Fruit fly (Drosophila melanogaster) whole organism, embryonic: ENCODE data around the gene Nf-YA.

Experiments used
- Ada2b ChIP-seq: fragments of 200-800 bp; sonication (Bioruptor generic); IDR thresholded peaks from 2 replicates; pipeline ENCODE4 v1.3.6; 2022; ENCODE audit warnings: missing biosample characterization, missing genetic modification characterization
- Atf3 ChIP-seq: fragments of 200-800 bp; sonication (Bioruptor generic); optimal IDR thresholded peaks from 3 replicates; lab custom pipeline; 2016; ENCODE audit warnings: missing biosample characterization, missing genetic modification characterization
- Awh ChIP-seq: fragments of 200-800 bp; sonication (Bioruptor generic); IDR thresholded peaks from 2 replicates; pipeline ENCODE4, ENCODE4 v1.3.6; 2022; ENCODE audit warnings: missing biosample characterization, missing genetic modification characterization
- CG10147 ChIP-seq: fragments of 200-800 bp; sonication (Bioruptor generic); optimal IDR thresholded peaks from 2 replicates; lab custom pipeline; 2019; ENCODE audit warnings: missing biosample characterization, mild to moderate bottlenecking, missing genetic modification characterization, moderate library complexity
- CG10274 ChIP-seq: fragments of 200-800 bp; sonication (Bioruptor generic); optimal IDR thresholded peaks from 3 replicates; lab custom pipeline; 2017; ENCODE audit warnings: missing biosample characterization, mild to moderate bottlenecking, missing genetic modification characterization
- CG11247 ChIP-seq: fragments of 200-800 bp; sonication (Bioruptor generic); IDR thresholded peaks from 2 replicates; pipeline ENCODE4 v1.3.6; 2022; ENCODE audit warnings: missing biosample characterization, missing genetic modification characterization
- CG12155 ChIP-seq: fragments of 200-800 bp; sonication (Bioruptor generic); optimal IDR thresholded peaks from 3 replicates; lab custom pipeline; 2016; ENCODE audit warnings: missing biosample characterization, missing genetic modification characterization
- CG15011 ChIP-seq: fragments of 200-800 bp; sonication (Bioruptor generic); optimal IDR thresholded peaks from 3 replicates; lab custom pipeline; 2018; ENCODE audit warnings: missing biosample characterization, mild to moderate bottlenecking, missing genetic modification characterization
- CG1602 ChIP-seq: fragments of 200-800 bp; sonication (Bioruptor generic); optimal IDR thresholded peaks from 3 replicates; lab custom pipeline; 2016; ENCODE audit warnings: missing biosample characterization, missing genetic modification characterization
- CG1647 ChIP-seq: fragments of 200-800 bp; sonication (Bioruptor generic); optimal IDR thresholded peaks from 3 replicates; lab custom pipeline; 2016; ENCODE audit warnings: missing biosample characterization, missing genetic modification characterization
- CG16815 ChIP-seq: fragments of 200-800 bp; sonication (Bioruptor generic); optimal IDR thresholded peaks from 3 replicates; lab custom pipeline; 2017; ENCODE audit warnings: missing biosample characterization, mild to moderate bottlenecking, missing genetic modification characterization
- CG1792 ChIP-seq: fragments of 200-800 bp; sonication (Bioruptor generic); optimal IDR thresholded peaks from 2 replicates; lab custom pipeline; 2016; ENCODE audit warnings: missing biosample characterization, missing genetic modification characterization
- CG18619 ChIP-seq: fragments of 200-800 bp; sonication (Bioruptor generic); optimal IDR thresholded peaks from 3 replicates; lab custom pipeline; 2017; ENCODE audit warnings: missing biosample characterization, mild to moderate bottlenecking, missing genetic modification characterization
- CG30431 ChIP-seq: fragments of 200-800 bp; sonication (Bioruptor generic); optimal IDR thresholded peaks from 2 replicates; lab custom pipeline; 2017; ENCODE audit warnings: missing biosample characterization, missing genetic modification characterization
- CG32532 ChIP-seq: fragments of 200-800 bp; sonication (Bioruptor generic); IDR thresholded peaks from 2 replicates; pipeline ENCODE4 v1.3.6; 2022; ENCODE audit warnings: missing biosample characterization, missing genetic modification characterization
- CG32772 ChIP-seq: fragments of 200-800 bp; sonication (Bioruptor generic); IDR thresholded peaks from 2 replicates; pipeline ENCODE4 v1.3.6; 2022; ENCODE audit warnings: missing biosample characterization, missing genetic modification characterization
- CG34422 ChIP-seq: fragments of 200-800 bp; sonication (Bioruptor generic); IDR thresholded peaks from 3 replicates; pipeline ENCODE4 v1.3.6; 2022; ENCODE audit warnings: missing biosample characterization, missing genetic modification characterization
- CG4404 ChIP-seq: fragments of 200-800 bp; sonication (Bioruptor generic); IDR thresholded peaks from 2 replicates; pipeline ENCODE4 v1.3.6; 2022; ENCODE audit warnings: missing biosample characterization, missing genetic modification characterization
- CG4424 ChIP-seq: fragments of 200-800 bp; sonication (Bioruptor generic); optimal IDR thresholded peaks from 3 replicates; lab custom pipeline; 2016; ENCODE audit warnings: missing biosample characterization, missing genetic modification characterization
- CG4617 ChIP-seq: fragments of 200-800 bp; sonication (Bioruptor generic); optimal IDR thresholded peaks from 3 replicates; lab custom pipeline; 2016; ENCODE audit warnings: missing biosample characterization, missing genetic modification characterization, borderline replicate concordance
- CG6254 ChIP-seq: fragments of 200-800 bp; sonication (Bioruptor generic); optimal IDR thresholded peaks from 3 replicates; lab custom pipeline; 2017; ENCODE audit warnings: mild to moderate bottlenecking, missing biosample characterization, missing genetic modification reagents, missing genetic modification characterization
- CG6689 ChIP-seq: fragments of 200-800 bp; sonication (Bioruptor generic); IDR thresholded peaks from 2 replicates; pipeline ENCODE4 v1.3.6; 2022; ENCODE audit warnings: missing biosample characterization, missing genetic modification characterization
- CG6765 ChIP-seq: fragments of 200-800 bp; sonication (Bioruptor generic); optimal IDR thresholded peaks from 3 replicates; lab custom pipeline; 2017; ENCODE audit warnings: missing biosample characterization, mild to moderate bottlenecking, missing genetic modification characterization
- CG8290 ChIP-seq, 3 experiments: fragments of 200-800 bp; sonication (Bioruptor generic); optimal IDR thresholded peaks; 2 replicates each; lab custom pipeline; 2016 to 2019; ENCODE audit warnings: missing biosample characterization in 3 of 3, missing genetic modification characterization in 3 of 3, mild to moderate bottlenecking in 2 of 3, moderate library complexity in 1 of 3
- CG8478 ChIP-seq: fragments of >200 bp; optimal IDR thresholded peaks from 2 replicates; lab custom pipeline; 2018
- D19A ChIP-seq: fragments of 200-800 bp; optimal IDR thresholded peaks from 3 replicates; lab custom pipeline; 2019; ENCODE audit warnings: missing biosample characterization, mild to moderate bottlenecking, missing genetic modification characterization, moderate library complexity
- D19B ChIP-seq: fragments of 200-800 bp; sonication (Bioruptor generic); optimal IDR thresholded peaks from 2 replicates; lab custom pipeline; 2017; ENCODE audit warnings: missing biosample characterization, mild to moderate bottlenecking, missing genetic modification characterization
- Deaf1 ChIP-seq: fragments of 200-800 bp; optimal IDR thresholded peaks from 3 replicates; lab custom pipeline; 2019; ENCODE audit warnings: missing biosample characterization, mild to moderate bottlenecking, missing genetic modification characterization, moderate library complexity
- Dll ChIP-seq: fragments of 200-800 bp; sonication (Bioruptor generic); IDR thresholded peaks from 4 replicates; pipeline ENCODE4 v1.3.6; 2022; ENCODE audit warnings: missing biosample characterization, missing genetic modification characterization; ENCODE audit not compliant: partially characterized antibody
- Dp ChIP-seq: fragments of 200-800 bp; sonication (Bioruptor generic); optimal IDR thresholded peaks from 2 replicates; lab custom pipeline; 2018; ENCODE audit warnings: missing biosample characterization, mild to moderate bottlenecking, missing genetic modification characterization, moderate library complexity
- Mrtf ChIP-seq: fragments of 200-800 bp; sonication (Bioruptor generic); IDR thresholded peaks from 3 replicates; pipeline ENCODE4 v1.3.6; 2022; ENCODE audit warnings: missing biosample characterization, missing genetic modification characterization
- Nf-YC ChIP-seq: fragments of 200-800 bp; optimal IDR thresholded peaks from 3 replicates; lab custom pipeline; 2019; ENCODE audit warnings: missing biosample characterization, mild to moderate bottlenecking, missing genetic modification characterization, moderate library complexity
- Ptx1 ChIP-seq: fragments of 200-800 bp; sonication (Bioruptor generic); IDR thresholded peaks from 2 replicates; pipeline ENCODE4 v1.3.6; 2022; ENCODE audit warnings: missing biosample characterization, missing genetic modification characterization
- ac ChIP-seq: fragments of 200-800 bp; sonication (Bioruptor generic); optimal IDR thresholded peaks from 3 replicates; lab custom pipeline; 2017; ENCODE audit warnings: missing biosample characterization, mild to moderate bottlenecking, missing genetic modification characterization
- az2 ChIP-seq: fragments of 200-800 bp; sonication (Bioruptor generic); optimal IDR thresholded peaks from 3 replicates; lab custom pipeline; 2016; ENCODE audit warnings: missing biosample characterization, missing genetic modification characterization
- chm ChIP-seq: fragments of 200-800 bp; sonication (Bioruptor generic); IDR thresholded peaks from 2 replicates; pipeline ENCODE4 v1.3.6; 2022; ENCODE audit warnings: missing biosample characterization, missing genetic modification characterization
- corto ChIP-seq: fragments of 200-800 bp; sonication (Bioruptor generic); optimal IDR thresholded peaks from 2 replicates; lab custom pipeline; 2016; ENCODE audit warnings: missing biosample characterization, mild to moderate bottlenecking, missing genetic modification characterization, moderate library complexity
- disco-r ChIP-seq: fragments of 200-800 bp; sonication (Bioruptor generic); optimal IDR thresholded peaks from 2 replicates; lab custom pipeline; 2016; ENCODE audit warnings: missing biosample characterization, missing genetic modification characterization
- ems ChIP-seq: fragments of 200-800 bp; sonication (Bioruptor generic); optimal IDR thresholded peaks from 3 replicates; lab custom pipeline; 2016; ENCODE audit warnings: missing biosample characterization, missing genetic modification characterization
- hbn ChIP-seq: fragments of 200-800 bp; sonication (Bioruptor generic); IDR thresholded peaks from 2 replicates; pipeline ENCODE4 v1.3.6; 2022; ENCODE audit warnings: missing biosample characterization, missing genetic modification characterization; ENCODE audit not compliant: partially characterized antibody
- her ChIP-seq: fragments of 200-800 bp; sonication (Bioruptor generic); optimal IDR thresholded peaks from 2 replicates; lab custom pipeline; 2016; ENCODE audit warnings: missing biosample characterization, missing genetic modification characterization
- jumu ChIP-seq: fragments of 200-800 bp; sonication (Bioruptor generic); optimal IDR thresholded peaks from 3 replicates; lab custom pipeline; 2016; ENCODE audit warnings: missing biosample characterization, missing genetic modification characterization
- lab ChIP-seq: fragments of 200-800 bp; sonication (Bioruptor generic); optimal IDR thresholded peaks from 3 replicates; lab custom pipeline; 2017; ENCODE audit warnings: missing biosample characterization, missing genetic modification characterization, mild to moderate bottlenecking, moderate library complexity, missing genetic modification reagents
- nerfin-1 ChIP-seq: fragments of 200-800 bp; sonication (Bioruptor generic); optimal IDR thresholded peaks from 3 replicates; lab custom pipeline; 2019; ENCODE audit warnings: missing biosample characterization, mild to moderate bottlenecking, missing genetic modification characterization, moderate library complexity
- oc ChIP-seq: fragments of 200-800 bp; sonication (Bioruptor generic); optimal IDR thresholded peaks from 2 replicates; lab custom pipeline; 2018; ENCODE audit warnings: missing biosample characterization, mild to moderate bottlenecking, missing genetic modification characterization, moderate library complexity
- sens ChIP-seq: fragments of 200-800 bp; sonication (Bioruptor generic); peaks from one replicate; lab custom pipeline; 2016; ENCODE audit warnings: missing biosample characterization, missing genetic modification characterization
- seq ChIP-seq: fragments of 200-800 bp; sonication (Bioruptor generic); IDR thresholded peaks from 2 replicates; pipeline ENCODE4 v1.3.6; 2022; ENCODE audit warnings: missing biosample characterization, missing genetic modification characterization
- tio ChIP-seq: fragments of 200-800 bp; sonication (Bioruptor generic); optimal IDR thresholded peaks from 2 replicates; lab custom pipeline; 2017; ENCODE audit warnings: missing biosample characterization, missing genetic modification characterization, inconsistent platforms
- tna ChIP-seq: fragments of 200-800 bp; sonication (Bioruptor generic); IDR thresholded peaks from 2 replicates; pipeline ENCODE4 v1.3.6; 2022; ENCODE audit warnings: missing biosample characterization, missing genetic modification characterization; ENCODE audit not compliant: partially characterized antibody
- unc-4 ChIP-seq: fragments of 200-800 bp; sonication (Bioruptor generic); IDR thresholded peaks from 2 replicates; pipeline ENCODE4 v1.3.6; 2022; ENCODE audit warnings: missing biosample characterization, missing genetic modification characterization; ENCODE audit not compliant: partially characterized antibody
- zen ChIP-seq: fragments of 200-800 bp; sonication (Bioruptor generic); optimal IDR thresholded peaks from 3 replicates; lab custom pipeline; 2018; ENCODE audit warnings: missing biosample characterization, mild to moderate bottlenecking, missing genetic modification characterization, moderate library complexity

Nf-YA gene

dm6 chr3L:9397156-9397555 lies 44.9 kb downstream of the Nf-YA start (continued):
- TF ChIP-seq tio (GFP tag; lab: Kevin White, UChicago) (no peak), Deaf1 (tag; lab: Kevin White, UChicago) (peak; percentile 2), CG10147 (GFP tag; lab: Kevin White, UChicago) (peak; percentile 63), Awh (GFP tag; lab: Robert Waterston, UW) (peak; percentile 81), disco-r (GFP tag; lab: Kevin White, UChicago) (no peak), CG10274 (GFP tag; lab: Kevin White, UChicago) (peak; percentile 68), CG15011 (peak; percentile 87), jumu (GFP tag; lab: Kevin White, UChicago) (no peak), tna (GFP tag; lab: Robert Waterston, UW) (no peak), D19A (tag; lab: Kevin White, UChicago) (peak; percentile 19), CG12155 (no peak), CG32532 (peak; percentile 30; the same call in 1 of the 2 replicates), CG4404 (GFP tag; lab: Robert Waterston, UW) (no peak), Ada2b (GFP tag; lab: Robert Waterston, UW) (peak; percentile 24; the same call in 1 of the 2 replicates), zen (tag; lab: Kevin White, UChicago) (no peak), hbn (GFP tag; lab: Robert Waterston, UW) (no peak), lab (GFP tag; lab: Kevin White, UChicago) (peak; percentile 97), CG8478 (no peak), CG1602 (GFP tag; lab: Kevin White, UChicago) (no peak), chm (GFP tag; lab: Robert Waterston, UW) (peak; percentile 56), CG1792 (GFP tag; lab: Kevin White, UChicago) (peak; percentile 76), CG11247 (GFP tag; lab: Robert Waterston, UW) (no peak), CG6254 (peak; percentile 34), unc-4 (GFP tag; lab: Robert Waterston, UW) (no peak), CG34422 (GFP tag; lab: Robert Waterston, UW) (no peak), corto (GFP tag; lab: Kevin White, UChicago) (no peak), Ptx1 (GFP tag; lab: Robert Waterston, UW) (peak; percentile 26; the same call in 1 of the 2 replicates), sens (peak; percentile 52), CG4617 (GFP tag; lab: Kevin White, UChicago) (no peak), CG1647 (peak; percentile 69), ems (GFP tag; lab: Kevin White, UChicago) (peak; percentile 38), CG6689 (GFP tag; lab: Robert Waterston, UW) (no peak), ac (peak; percentile 62), az2 (GFP tag; lab: Kevin White, UChicago) (no peak), CG16815 (GFP tag; lab: Kevin White, UChicago) (no peak), her (GFP tag; lab: Kevin White, UChicago) (peak; percentile 71), CG4424 (peak; percentile 24), Dll (GFP tag; lab: Robert Waterston, UW) (no peak), Dp (GFP tag; lab: Kevin White, UChicago) (no peak), D19B (GFP tag; lab: Kevin White, UChicago) (peak; percentile 59), nerfin-1 (peak; percentile 56), Nf-YC (tag; lab: Kevin White, UChicago) (peak; percentile 22), CG30431 (no peak), CG32772 (GFP tag; lab: Robert Waterston, UW) (no peak), CG6765 (GFP tag; lab: Kevin White, UChicago) (peak; percentile 89), CG8290 (GFP tag; optimal IDR thresholded peaks at IDR 0.05; lab: Kevin White, UChicago) (peak; percentile 53), CG8290 (tag; optimal IDR thresholded peaks at IDR 0.05; lab: Kevin White, UChicago) (peak in 1 of 2 experiments; percentile 91), Mrtf (GFP tag; lab: Robert Waterston, UW) (no peak), oc (tag; lab: Kevin White, UChicago) (no peak), seq (GFP tag; lab: Robert Waterston, UW) (peak; percentile 35; the same call in 1 of the 2 replicates), CG18619 (GFP tag; lab: Kevin White, UChicago) (peak; percentile 52), Atf3 (no peak)
